Worm (Caenorhabditis elegans) whole organism, mixed stage, embryonic: ENCODE results near the gene eak-7.

Experiments used
- lin-13 ChIP-seq: fragments of 150-350 bp; optimal IDR thresholded peaks from 2 replicates; lab custom pipeline; 2014; ENCODE audit warnings: missing biosample characterization, missing genetic modification characterization
- mep-1 ChIP-seq: fragments of 150-350 bp; optimal IDR thresholded peaks from 2 replicates; lab custom pipeline; 2017; ENCODE audit warnings: missing biosample characterization, missing genetic modification reagents, missing genetic modification characterization, inconsistent platforms
- nhr-12 ChIP-seq: fragments of 150-350 bp; optimal IDR thresholded peaks from 2 replicates; lab custom pipeline; 2014; ENCODE audit warnings: missing biosample characterization, missing genetic modification characterization
- nhr-28 ChIP-seq: fragments of 150-350 bp; optimal IDR thresholded peaks from 2 replicates; lab custom pipeline; 2014; ENCODE audit warnings: missing biosample characterization, missing genetic modification characterization
- snpc-4 ChIP-seq: fragments of 150-350 bp; optimal IDR thresholded peaks from 2 replicates; lab custom pipeline; 2014; ENCODE audit warnings: missing biosample characterization, missing genetic modification characterization
- unc-62 ChIP-seq: fragments of 150-350 bp; optimal IDR thresholded peaks from 2 replicates; lab custom pipeline; 2014; ENCODE audit warnings: missing biosample characterization, missing genetic modification reagents, missing genetic modification characterization

DNA sequence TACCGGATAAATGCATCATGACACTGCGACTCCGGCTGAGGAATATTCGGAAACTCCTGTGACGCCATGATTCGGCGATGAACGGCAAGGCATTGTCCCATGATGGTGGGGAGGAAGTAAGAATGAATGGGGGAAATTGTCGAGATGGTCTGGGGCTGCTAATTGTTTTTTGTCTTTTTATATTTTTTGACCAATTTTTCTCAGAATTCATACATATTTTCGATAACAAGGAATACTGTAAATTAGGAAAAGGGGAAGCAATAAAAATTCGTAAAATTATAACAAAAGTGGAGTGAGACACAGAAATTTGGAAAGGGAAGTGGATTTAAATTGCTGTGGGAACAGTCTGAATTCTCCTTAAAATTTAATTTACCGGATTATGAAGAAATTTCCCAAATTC is 40.4 kb downstream of the eak-7 start, which contains the start of gene eak-4:
- TF ChIP-seq nhr-28 (no peak), nhr-12 (tag; lab: Kevin White, UChicago) (no peak), lin-13 (no peak), snpc-4 (tag; lab: Kevin White, UChicago) (no peak), unc-62 (GFP tag; lab: Kevin White, UChicago) (no peak), mep-1 (tag; lab: Kevin White, UChicago) (no peak)
